Worm (Caenorhabditis elegans): ENCODE data around the gene ubq-1.

ubq-1 gene

ce11 chrIII:5950756-5951345 lies 10.8 kb downstream of the ubq-1 start:
- no peak for TF ChIP-seq unc-62 (GFP tag; optimal IDR thresholded peaks at IDR 0.05)

- TF ChIP-seq unc-62 (GFP tag; optimal IDR thresholded peaks at IDR 0.05) = no peak
These were observed 11.7 kb downstream of the ubq-1 start for ce11 chrIII:5951589-5952378.

ce11 chrIII:5953041-5953912 lies 13.2 kb downstream of the ubq-1 start:
- TF ChIP-seq unc-62 (GFP tag; optimal IDR thresholded peaks at IDR 0.05) = no peak

ce11 chrIII:5953913-5954290 lies 13.8 kb downstream of the ubq-1 start:
- no peak for TF ChIP-seq unc-62 (GFP tag; optimal IDR thresholded peaks at IDR 0.05)

- no peak for TF ChIP-seq unc-62 (GFP tag; optimal IDR thresholded peaks at IDR 0.05)
These were observed 18.3 kb downstream of the ubq-1 start, which contains the start of the genes nono-1 and nop-1 for ce11 chrIII:5958172-5958886. nono-1 (minus strand) TSS chrIII:5958246. nop-1 (plus strand) TSS chrIII:5958722.

- TF ChIP-seq unc-62 (GFP tag; optimal IDR thresholded peaks at IDR 0.05) = no peak
These were observed 19.0 kb downstream of the ubq-1 start for ce11 chrIII:5959049-5959448.

- no peak for TF ChIP-seq unc-62 (GFP tag; optimal IDR thresholded peaks at IDR 0.05)
These were observed 21.5 kb downstream of the ubq-1 start for ce11 chrIII:5961560-5961959.

ce11 chrIII:5964058-5964632 lies 24.1 kb downstream of the ubq-1 start:
- TF ChIP-seq unc-62 (GFP tag; optimal IDR thresholded peaks at IDR 0.05) = no peak

- TF ChIP-seq unc-62 (GFP tag; optimal IDR thresholded peaks at IDR 0.05) = no peak
These were observed 25.3 kb downstream of the ubq-1 start for ce11 chrIII:5965368-5965767.

ce11 chrIII:5965839-5966463 lies 25.9 kb downstream of the ubq-1 start, which contains the start of gene dct-6:
dct-6 (plus strand) TSS chrIII:5966413.
- no peak for TF ChIP-seq unc-62 (GFP tag; optimal IDR thresholded peaks at IDR 0.05)

ce11 chrIII:5967640-5968039 lies 27.6 kb downstream of the ubq-1 start:
- TF ChIP-seq unc-62 (GFP tag; optimal IDR thresholded peaks at IDR 0.05) = no peak

ce11 chrIII:5975005-5975730 lies 35.1 kb downstream of the ubq-1 start, which contains the start of gene mlp-1:
mlp-1 (minus strand) TSS chrIII:5975055.
- TF ChIP-seq unc-62 (GFP tag; optimal IDR thresholded peaks at IDR 0.05) = no peak

ce11 chrIII:5976021-5976420 lies 36.0 kb downstream of the ubq-1 start:
- no peak for TF ChIP-seq unc-62 (GFP tag; optimal IDR thresholded peaks at IDR 0.05)

ce11 chrIII:5980274-5980918 lies 40.3 kb downstream of the ubq-1 start:
- TF ChIP-seq unc-62 (GFP tag; optimal IDR thresholded peaks at IDR 0.05) = no peak
